Fruit fly (Drosophila melanogaster) Kc167 (cell line): ENCODE results near the gene T48.

Experiments
- Myc ChIP-seq: fragments of >200 bp; optimal IDR thresholded peaks from 2 replicates; lab custom pipeline; 2017; ENCODE audit warnings: missing external identifiers
- Sin3A ChIP-seq: fragments of >200 bp; optimal IDR thresholded peaks from 2 replicates; lab custom pipeline; 2018; ENCODE audit warnings: missing external identifiers
- h ChIP-seq: fragments of >200 bp; optimal IDR thresholded peaks from 3 replicates; lab custom pipeline; 2018; ENCODE audit warnings: missing external identifiers
- insv ChIP-seq: fragments of >200 bp; optimal IDR thresholded peaks from 3 replicates; lab custom pipeline; 2018; ENCODE audit warnings: missing external identifiers
- psq ChIP-seq: fragments of >200 bp; optimal IDR thresholded peaks from 2 replicates; lab custom pipeline; 2017; ENCODE audit warnings: missing external identifiers
- ttk ChIP-seq: sonication (Bioruptor generic); optimal IDR thresholded peaks from 2 replicates; lab custom pipeline; 2017; ENCODE audit warnings: missing external identifiers

Gene T48

dm6 chr3R:26954020-26954672, 72.6 kb downstream of the T48 start:
- TF ChIP-seq h (lab: Kevin White, UChicago) (no peak), Sin3A (lab: Kevin White, UChicago) (no peak)

- TF ChIP-seq insv (lab: Kevin White, UChicago), result no peak
- TF ChIP-seq h (lab: Kevin White, UChicago), result no peak
- no peak for TF ChIP-seq psq
- TF ChIP-seq Myc, result no peak
- TF ChIP-seq Sin3A (lab: Kevin White, UChicago), result no peak
- no peak for TF ChIP-seq ttk
These were observed 74.0 kb downstream of the T48 start for dm6 chr3R:26955527-26955926.

- TF ChIP-seq h (lab: Kevin White, UChicago) (no peak), psq (no peak)
These were observed 75.0 kb downstream of the T48 start for dm6 chr3R:26956376-26957062.

dm6 chr3R:26957132-26957531, 75.6 kb downstream of the T48 start:
- no peak for TF ChIP-seq h (lab: Kevin White, UChicago)
- no peak for TF ChIP-seq ttk
- no peak for TF ChIP-seq Myc
- TF ChIP-seq Sin3A (lab: Kevin White, UChicago), result no peak
- TF ChIP-seq psq, result no peak
- no peak for TF ChIP-seq insv (lab: Kevin White, UChicago)

dm6 chr3R:26958314-26958979, 76.9 kb downstream of the T48 start, which contains the start of gene CG6330:
Gene CG6330 (minus strand): TSS chr3R:26958491.
- TF ChIP-seq Myc (no peak), ttk (no peak), h (lab: Kevin White, UChicago) (no peak), psq (no peak), Sin3A (lab: Kevin White, UChicago) (no peak), insv (lab: Kevin White, UChicago) (no peak)

dm6 chr3R:26960496-26960895, 79.0 kb downstream of the T48 start:
- no peak for TF ChIP-seq Myc
- TF ChIP-seq h (lab: Kevin White, UChicago), result no peak
- TF ChIP-seq Sin3A (lab: Kevin White, UChicago), result no peak
- TF ChIP-seq ttk, result no peak
- no peak for TF ChIP-seq psq
- TF ChIP-seq insv (lab: Kevin White, UChicago), result no peak
